Fruit fly (Drosophila melanogaster) whole organism, prepupa: ENCODE results near the gene sordd2.
A peak's percentile ranks its signal among the peaks of the same experiment; 100 is the strongest.

Experiments
- Blimp-1 ChIP-seq: fragments of 200-800 bp; sonication (Bioruptor generic); optimal IDR thresholded peaks from 3 replicates; lab custom pipeline; 2017; ENCODE audit warnings: missing biosample characterization, missing genetic modification characterization, mild to moderate bottlenecking, moderate library complexity, missing genetic modification reagents
- CG10631 ChIP-seq: fragments of 200-800 bp; sonication (Bioruptor generic); optimal IDR thresholded peaks from 2 replicates; lab custom pipeline; 2016; ENCODE audit warnings: missing biosample characterization, missing genetic modification characterization
- CG10669 ChIP-seq: fragments of 200-800 bp; sonication (Bioruptor generic); optimal IDR thresholded peaks from 3 replicates; lab custom pipeline; 2018; ENCODE audit warnings: missing biosample characterization, mild to moderate bottlenecking, missing genetic modification characterization, moderate library complexity
- CG15336 ChIP-seq: fragments of 200-800 bp; sonication (Bioruptor generic); IDR thresholded peaks from 2 replicates; pipeline ENCODE4 v1.3.6; 2022; ENCODE audit warnings: missing biosample characterization, missing genetic modification characterization
- CG3032 ChIP-seq: fragments of 200-800 bp; optimal IDR thresholded peaks from 2 replicates; lab custom pipeline; 2019; ENCODE audit warnings: missing biosample characterization, mild to moderate bottlenecking, missing genetic modification characterization, moderate library complexity
- CG31627 ChIP-seq: fragments of 200-800 bp; sonication (Bioruptor generic); optimal IDR thresholded peaks from 3 replicates; lab custom pipeline; 2016; ENCODE audit warnings: missing biosample characterization, missing genetic modification characterization
- CG32006 ChIP-seq: fragments of 200-800 bp; sonication (Bioruptor generic); optimal IDR thresholded peaks from 3 replicates; lab custom pipeline; 2017; ENCODE audit warnings: missing biosample characterization, mild to moderate bottlenecking, missing genetic modification characterization
- CG4318 ChIP-seq: fragments of 200-800 bp; sonication (Bioruptor generic); optimal IDR thresholded peaks from 3 replicates; lab custom pipeline; 2017; ENCODE audit warnings: missing biosample characterization, mild to moderate bottlenecking, missing genetic modification characterization
- CG6163 ChIP-seq: fragments of 200-800 bp; sonication (Bioruptor generic); IDR thresholded peaks from 3 replicates; pipeline ENCODE4 v1.3.6; 2022; ENCODE audit warnings: missing biosample characterization, missing genetic modification characterization
- CG6276 ChIP-seq: fragments of 200-800 bp; sonication (Bioruptor generic); optimal IDR thresholded peaks from 2 replicates; lab custom pipeline; 2017; ENCODE audit warnings: missing biosample characterization, mild to moderate bottlenecking, missing genetic modification characterization
- CG6792 ChIP-seq: fragments of 200-800 bp; sonication (Bioruptor generic); optimal IDR thresholded peaks from 3 replicates; lab custom pipeline; 2016; ENCODE audit warnings: missing biosample characterization, missing genetic modification characterization
- CG6808 ChIP-seq: fragments of 200-800 bp; sonication (Bioruptor generic); optimal IDR thresholded peaks from 3 replicates; lab custom pipeline; 2017; ENCODE audit warnings: missing biosample characterization, missing genetic modification characterization, mild to moderate bottlenecking, moderate library complexity, missing genetic modification reagents
- CG6854 ChIP-seq: fragments of 200-800 bp; sonication (Bioruptor generic); optimal IDR thresholded peaks from 2 replicates; lab custom pipeline; 2017; ENCODE audit warnings: missing biosample characterization, mild to moderate bottlenecking, missing genetic modification characterization
- CG7368 ChIP-seq: fragments of 200-800 bp; sonication (Bioruptor generic); optimal IDR thresholded peaks from 3 replicates; lab custom pipeline; 2016; ENCODE audit warnings: missing biosample characterization, missing genetic modification characterization
- CG8319 ChIP-seq: fragments of 200-800 bp; sonication (Bioruptor generic); optimal IDR thresholded peaks from 3 replicates; lab custom pipeline; 2016; ENCODE audit warnings: missing biosample characterization, missing genetic modification characterization
- CG8632 ChIP-seq: fragments of 200-800 bp; sonication (Bioruptor generic); optimal IDR thresholded peaks from 3 replicates; lab custom pipeline; 2016; ENCODE audit warnings: missing biosample characterization, missing genetic modification characterization
- CG9139 ChIP-seq: fragments of 200-800 bp; sonication (Bioruptor generic); optimal IDR thresholded peaks from 3 replicates; lab custom pipeline; 2017; ENCODE audit warnings: missing biosample characterization, mild to moderate bottlenecking, missing genetic modification characterization
- Eip78C ChIP-seq: fragments of 200-800 bp; sonication (Bioruptor generic); peaks from one replicate; lab custom pipeline; 2016; ENCODE audit warnings: missing biosample characterization, missing genetic modification characterization
- Eip93F ChIP-seq: fragments of 200-800 bp; sonication (Bioruptor generic); optimal IDR thresholded peaks from 2 replicates; lab custom pipeline; 2016; ENCODE audit warnings: missing biosample characterization, mild to moderate bottlenecking, missing genetic modification characterization
- Ets21C ChIP-seq: fragments of 200-800 bp; sonication (Bioruptor generic); optimal IDR thresholded peaks from 3 replicates; lab custom pipeline; 2016; ENCODE audit warnings: missing biosample characterization, missing genetic modification characterization
- Gug ChIP-seq: fragments of 200-800 bp; sonication (Bioruptor generic); IDR thresholded peaks from 2 replicates; pipeline ENCODE4 v1.3.6; 2022; ENCODE audit warnings: missing biosample characterization, missing genetic modification characterization
- Hr4 ChIP-seq: fragments of 200-800 bp; sonication (Bioruptor generic); optimal IDR thresholded peaks from 3 replicates; lab custom pipeline; 2016; ENCODE audit warnings: missing biosample characterization, missing genetic modification characterization
- Lpt ChIP-seq: fragments of 200-800 bp; sonication (Bioruptor generic); optimal IDR thresholded peaks from 3 replicates; lab custom pipeline; 2016; ENCODE audit warnings: missing biosample characterization, missing genetic modification characterization
- Met ChIP-seq: fragments of 200-800 bp; sonication (Bioruptor generic); optimal IDR thresholded peaks from 3 replicates; lab custom pipeline; 2016; ENCODE audit warnings: missing biosample characterization, missing genetic modification characterization
- OdsH ChIP-seq: fragments of 200-800 bp; sonication (Bioruptor generic); optimal IDR thresholded peaks from 3 replicates; lab custom pipeline; 2016; ENCODE audit warnings: missing biosample characterization, missing genetic modification characterization
- Smox ChIP-seq: fragments of 200-800 bp; sonication (Bioruptor generic); optimal IDR thresholded peaks from 3 replicates; lab custom pipeline; 2016; ENCODE audit warnings: missing biosample characterization, missing genetic modification characterization
- Sox102F ChIP-seq: fragments of 200-800 bp; sonication (Bioruptor generic); optimal IDR thresholded peaks from 2 replicates; lab custom pipeline; 2016; ENCODE audit warnings: missing biosample characterization, mild to moderate bottlenecking, missing genetic modification characterization
- Sox15 ChIP-seq: fragments of 200-800 bp; sonication (Bioruptor generic); optimal IDR thresholded peaks from 3 replicates; lab custom pipeline; 2016; ENCODE audit warnings: missing biosample characterization, missing genetic modification characterization
- acj6 ChIP-seq: fragments of 200-800 bp; sonication (Bioruptor generic); optimal IDR thresholded peaks from 3 replicates; lab custom pipeline; 2016; ENCODE audit warnings: missing biosample characterization, missing genetic modification characterization
- cyc ChIP-seq: fragments of 200-800 bp; sonication (Bioruptor generic); optimal IDR thresholded peaks from 3 replicates; lab custom pipeline; 2016; ENCODE audit warnings: missing biosample characterization, missing genetic modification characterization
- dac ChIP-seq: fragments of 200-800 bp; sonication (Bioruptor generic); optimal IDR thresholded peaks from 2 replicates; lab custom pipeline; 2017; ENCODE audit warnings: missing biosample characterization, mild to moderate bottlenecking, missing genetic modification characterization
- esn ChIP-seq: fragments of 200-800 bp; sonication (Bioruptor generic); optimal IDR thresholded peaks from 2 replicates; lab custom pipeline; 2016; ENCODE audit warnings: missing biosample characterization, mild to moderate bottlenecking, missing genetic modification characterization, moderate library complexity
- fd59A ChIP-seq: fragments of 200-800 bp; sonication (Bioruptor generic); optimal IDR thresholded peaks from 2 replicates; lab custom pipeline; 2017; ENCODE audit warnings: missing biosample characterization, mild to moderate bottlenecking, missing genetic modification characterization, missing genetic modification reagents
- fd85E ChIP-seq: fragments of 200-800 bp; sonication (Bioruptor generic); optimal IDR thresholded peaks from 3 replicates; lab custom pipeline; 2016; ENCODE audit warnings: missing biosample characterization, missing genetic modification characterization
- pdm3 ChIP-seq: fragments of 200-800 bp; sonication (Bioruptor generic); optimal IDR thresholded peaks from 3 replicates; lab custom pipeline; 2016; ENCODE audit warnings: missing biosample characterization, missing genetic modification characterization
- salr ChIP-seq, 2 experiments: fragments of 200-800 bp; sonication (Bioruptor generic); optimal IDR thresholded peaks; 3 replicates each; lab custom pipeline; 2016 to 2018; ENCODE audit warnings: missing biosample characterization in 2 of 2, missing genetic modification characterization in 2 of 2, mild to moderate bottlenecking in 1 of 2
- ss ChIP-seq, 2 experiments: fragments of 200-800 bp; sonication (Bioruptor generic); optimal IDR thresholded peaks; 2 replicates in 1 of 2; 3 replicates in 1 of 2; lab custom pipeline; 2017 to 2018; ENCODE audit warnings: mild to moderate bottlenecking in 2 of 2, missing biosample characterization in 2 of 2, missing genetic modification characterization in 2 of 2, moderate library complexity in 1 of 2
- svp ChIP-seq: fragments of 200-800 bp; sonication (Bioruptor generic); peaks from one replicate; lab custom pipeline; 2016; ENCODE audit warnings: missing biosample characterization, missing genetic modification characterization
- topi ChIP-seq: fragments of 200-800 bp; sonication (Bioruptor generic); optimal IDR thresholded peaks from 3 replicates; lab custom pipeline; 2016; ENCODE audit warnings: missing biosample characterization, missing genetic modification characterization
- vri ChIP-seq: fragments of 200-800 bp; sonication (Bioruptor generic); optimal IDR thresholded peaks from 3 replicates; lab custom pipeline; 2016; ENCODE audit warnings: missing biosample characterization, mild to moderate bottlenecking, missing genetic modification characterization

sordd2 gene

dm6 chrX:15834594-15835236 lies 35.8 kb upstream of the sordd2 start:
- no peak for TF ChIP-seq Sox102F (GFP tag; lab: Kevin White, UChicago)
- TF ChIP-seq ss (GFP tag; optimal IDR thresholded peaks at IDR 0.05; lab: Kevin White, UChicago): peak; percentile 24 to 30
- no peak for TF ChIP-seq topi (GFP tag; lab: Kevin White, UChicago)
- no peak for TF ChIP-seq Hr4
- TF ChIP-seq Ets21C (GFP tag; lab: Kevin White, UChicago): no peak
- peak; percentile 15 for TF ChIP-seq fd85E (GFP tag; lab: Kevin White, UChicago)
- TF ChIP-seq CG10631 (GFP tag; lab: Kevin White, UChicago): no peak
- peak; percentile 22 for TF ChIP-seq CG6808 (GFP tag; lab: Kevin White, UChicago)
- TF ChIP-seq fd59A (GFP tag; lab: Kevin White, UChicago): no peak
- TF ChIP-seq Eip93F (GFP tag; lab: Kevin White, UChicago): peak; percentile 22
- TF ChIP-seq CG4318 (GFP tag; lab: Kevin White, UChicago): no peak
- no peak for TF ChIP-seq CG8632
- no peak for TF ChIP-seq salr (GFP tag; optimal IDR thresholded peaks at IDR 0.05; lab: Kevin White, UChicago)
- peak; percentile 47 for TF ChIP-seq Eip78C (GFP tag; lab: Kevin White, UChicago)
- no peak for TF ChIP-seq pdm3 (GFP tag; lab: Kevin White, UChicago)
- no peak for TF ChIP-seq Gug (GFP tag; lab: Robert Waterston, UW)
- TF ChIP-seq, all 60 proteins: peak for 5

- TF ChIP-seq CG10631 (GFP tag; lab: Kevin White, UChicago): no peak
- no peak for TF ChIP-seq CG10669 (GFP tag; lab: Kevin White, UChicago)
- no peak for TF ChIP-seq OdsH
- no peak for TF ChIP-seq Gug (GFP tag; lab: Robert Waterston, UW)
- TF ChIP-seq CG6163 (GFP tag; lab: Robert Waterston, UW): no peak
- TF ChIP-seq CG31627 (GFP tag; lab: Kevin White, UChicago): no peak
- no peak for TF ChIP-seq pdm3 (GFP tag; lab: Kevin White, UChicago)
- TF ChIP-seq CG15336: no peak
These were observed 35.0 kb upstream of the sordd2 start for dm6 chrX:15833957-15834356.

- TF ChIP-seq CG6854 (GFP tag; lab: Kevin White, UChicago): no peak
- no peak for TF ChIP-seq CG10631 (GFP tag; lab: Kevin White, UChicago)
- TF ChIP-seq Blimp-1 (GFP tag; lab: Kevin White, UChicago): no peak
- no peak for TF ChIP-seq Sox15 (GFP tag; lab: Kevin White, UChicago)
- no peak for TF ChIP-seq acj6
- TF ChIP-seq Met (GFP tag; lab: Kevin White, UChicago): no peak
- no peak for TF ChIP-seq Sox102F (GFP tag; lab: Kevin White, UChicago)
- no peak for TF ChIP-seq CG31627 (GFP tag; lab: Kevin White, UChicago)
- TF ChIP-seq Gug (GFP tag; lab: Robert Waterston, UW): no peak
- TF ChIP-seq CG7368: no peak
- TF ChIP-seq CG4318 (GFP tag; lab: Kevin White, UChicago): no peak
- no peak for TF ChIP-seq fd59A (GFP tag; lab: Kevin White, UChicago)
- TF ChIP-seq CG32006 (GFP tag; lab: Kevin White, UChicago): no peak
- no peak for TF ChIP-seq dac
- TF ChIP-seq Lpt (GFP tag; lab: Kevin White, UChicago): no peak
- no peak for TF ChIP-seq OdsH
- no peak for TF ChIP-seq CG8632
- no peak for TF ChIP-seq CG8319
- TF ChIP-seq Smox (GFP tag; lab: Kevin White, UChicago): no peak
- TF ChIP-seq, all 60 proteins: peak for 0
These were observed 23.4 kb upstream of the sordd2 start for dm6 chrX:15822363-15822762.

dm6 chrX:15818608-15819184 lies 19.7 kb upstream of the sordd2 start:
- TF ChIP-seq CG6808 (GFP tag; lab: Kevin White, UChicago): no peak
- TF ChIP-seq CG9139 (GFP tag; lab: Kevin White, UChicago): no peak
- peak; percentile 74 for TF ChIP-seq Eip78C (GFP tag; lab: Kevin White, UChicago)
- TF ChIP-seq CG31627 (GFP tag; lab: Kevin White, UChicago): no peak
- no peak for TF ChIP-seq CG3032
- no peak for TF ChIP-seq cyc (GFP tag; lab: Kevin White, UChicago)
- TF ChIP-seq CG8319: no peak
- TF ChIP-seq esn (GFP tag; lab: Kevin White, UChicago): peak; percentile 25
- no peak for TF ChIP-seq CG6792
- no peak for TF ChIP-seq CG6276
- no peak for TF ChIP-seq CG32006 (GFP tag; lab: Kevin White, UChicago)
- no peak for TF ChIP-seq salr (GFP tag; optimal IDR thresholded peaks at IDR 0.05; lab: Kevin White, UChicago)
- no peak for TF ChIP-seq svp
- no peak for TF ChIP-seq Ets21C (GFP tag; lab: Kevin White, UChicago)
- TF ChIP-seq vri: no peak
